Fruit fly (Drosophila melanogaster) whole organism, prepupa: Measurements from ENCODE around the gene Prtl99C.

ENCODE experiments used
- CG10631 ChIP-seq: fragments of 200-800 bp; sonication (Bioruptor generic); optimal IDR thresholded peaks from 2 replicates; lab custom pipeline; 2016; ENCODE audit warnings: missing biosample characterization, missing genetic modification characterization
- CG16779 ChIP-seq: fragments of 200-800 bp; sonication (Bioruptor generic); optimal IDR thresholded peaks from 3 replicates; lab custom pipeline; 2017; ENCODE audit warnings: missing biosample characterization, mild to moderate bottlenecking, missing genetic modification characterization
- CG6163 ChIP-seq: fragments of 200-800 bp; sonication (Bioruptor generic); IDR thresholded peaks from 3 replicates; pipeline ENCODE4 v1.3.6; 2022; ENCODE audit warnings: missing biosample characterization, missing genetic modification characterization
- Eip78C ChIP-seq: fragments of 200-800 bp; sonication (Bioruptor generic); peaks from one replicate; lab custom pipeline; 2016; ENCODE audit warnings: missing biosample characterization, missing genetic modification characterization
- Ets21C ChIP-seq: fragments of 200-800 bp; sonication (Bioruptor generic); optimal IDR thresholded peaks from 3 replicates; lab custom pipeline; 2016; ENCODE audit warnings: missing biosample characterization, missing genetic modification characterization
- Gug ChIP-seq: fragments of 200-800 bp; sonication (Bioruptor generic); IDR thresholded peaks from 2 replicates; pipeline ENCODE4 v1.3.6; 2022; ENCODE audit warnings: missing biosample characterization, missing genetic modification characterization
- Hr39 ChIP-seq: fragments of 200-800 bp; sonication (Bioruptor generic); optimal IDR thresholded peaks from 2 replicates; lab custom pipeline; 2016; ENCODE audit warnings: missing biosample characterization, missing genetic modification characterization
- Lpt ChIP-seq: fragments of 200-800 bp; sonication (Bioruptor generic); optimal IDR thresholded peaks from 3 replicates; lab custom pipeline; 2016; ENCODE audit warnings: missing biosample characterization, missing genetic modification characterization
- OdsH ChIP-seq: fragments of 200-800 bp; sonication (Bioruptor generic); optimal IDR thresholded peaks from 3 replicates; lab custom pipeline; 2016; ENCODE audit warnings: missing biosample characterization, missing genetic modification characterization
- Smox ChIP-seq: fragments of 200-800 bp; sonication (Bioruptor generic); optimal IDR thresholded peaks from 3 replicates; lab custom pipeline; 2016; ENCODE audit warnings: missing biosample characterization, missing genetic modification characterization
- Sox102F ChIP-seq: fragments of 200-800 bp; sonication (Bioruptor generic); optimal IDR thresholded peaks from 2 replicates; lab custom pipeline; 2016; ENCODE audit warnings: missing biosample characterization, mild to moderate bottlenecking, missing genetic modification characterization
- Sox14 ChIP-seq: fragments of 200-800 bp; sonication (Bioruptor generic); optimal IDR thresholded peaks from 3 replicates; lab custom pipeline; 2016; ENCODE audit warnings: missing biosample characterization, missing genetic modification characterization
- cyc ChIP-seq: fragments of 200-800 bp; sonication (Bioruptor generic); optimal IDR thresholded peaks from 3 replicates; lab custom pipeline; 2016; ENCODE audit warnings: missing biosample characterization, missing genetic modification characterization
- salr ChIP-seq, 2 experiments: fragments of 200-800 bp; sonication (Bioruptor generic); optimal IDR thresholded peaks; 3 replicates each; lab custom pipeline; 2016 to 2018; ENCODE audit warnings: missing biosample characterization in 2 of 2, missing genetic modification characterization in 2 of 2, mild to moderate bottlenecking in 1 of 2

DNA sequence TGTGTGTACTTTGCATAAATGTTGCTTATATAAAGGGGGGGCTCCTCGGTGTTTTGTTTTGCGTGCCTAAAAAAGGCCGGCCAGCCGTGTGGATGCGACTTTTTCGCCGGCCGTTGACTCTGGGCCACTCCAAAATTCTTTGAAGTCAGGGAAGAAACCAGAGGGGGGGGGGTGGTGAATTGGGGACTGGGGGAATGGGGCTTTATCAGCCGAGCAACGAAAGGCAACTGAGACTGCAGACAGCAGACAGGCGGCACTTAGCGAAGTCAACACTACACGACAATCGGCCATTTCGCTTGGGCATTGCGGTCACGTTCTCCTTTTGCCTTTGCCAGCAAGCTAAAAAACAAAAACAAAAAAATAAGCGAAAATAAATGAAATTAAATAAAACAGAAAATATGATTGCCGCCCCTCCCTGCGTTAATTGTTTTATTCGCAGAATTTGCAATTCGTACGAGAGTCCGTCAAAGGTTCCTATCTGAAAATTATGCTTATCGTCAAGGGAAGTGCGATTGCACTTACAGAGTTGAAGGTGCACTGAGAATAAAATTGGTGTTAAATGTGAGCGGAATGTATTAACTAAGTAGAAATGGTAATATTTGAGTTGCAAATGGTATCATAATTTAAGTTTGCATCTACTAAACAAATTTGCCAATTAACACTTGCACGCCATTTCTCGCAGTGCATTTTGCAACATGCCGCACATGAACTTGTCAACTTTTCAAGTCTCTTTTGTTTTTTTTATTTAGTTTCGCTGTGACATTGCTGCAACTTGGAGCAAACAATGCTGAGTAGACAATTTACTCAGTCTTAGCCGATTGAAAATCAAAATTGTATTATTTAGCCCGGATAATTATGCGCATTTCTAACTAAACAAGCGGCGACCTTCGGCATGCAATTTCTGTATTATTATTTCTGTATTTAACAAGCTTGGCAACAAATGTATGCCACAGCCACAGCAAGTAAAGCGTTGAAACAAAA, 49.4 kb upstream of the Prtl99C start:
- TF ChIP-seq Smox (GFP tag; lab: Kevin White, UChicago): peak; percentile 76
- peak; percentile 76 for TF ChIP-seq Sox102F (GFP tag; lab: Kevin White, UChicago)
- peak; percentile 24 for TF ChIP-seq CG16779
- peak; percentile 55 for TF ChIP-seq Sox14
- TF ChIP-seq Ets21C: peak; percentile 62
- TF ChIP-seq Gug (GFP tag; lab: Robert Waterston, UW): peak; percentile 61
- peak; percentile 63 for TF ChIP-seq Lpt (GFP tag; lab: Kevin White, UChicago)
- TF ChIP-seq CG10631 (GFP tag; lab: Kevin White, UChicago): no peak
- TF ChIP-seq salr (GFP tag; optimal IDR thresholded peaks at IDR 0.05; lab: Kevin White, UChicago): no peak
- peak; percentile 79 for TF ChIP-seq Hr39 (GFP tag; lab: Kevin White, UChicago)
- peak; percentile 46 for TF ChIP-seq OdsH
- peak; percentile 92 for TF ChIP-seq cyc (GFP tag; lab: Kevin White, UChicago)
- TF ChIP-seq Eip78C (GFP tag; lab: Kevin White, UChicago): peak; percentile 97
- peak; percentile 91 for TF ChIP-seq CG6163 (GFP tag; lab: Robert Waterston, UW)
